Fruit fly (Drosophila melanogaster) Kc167 (cell line): Measurements from ENCODE around the gene CG32647.
A peak's percentile ranks its signal among the peaks of the same experiment; 100 is the strongest.

Source experiments
- Myc ChIP-seq: fragments of >200 bp; optimal IDR thresholded peaks from 2 replicates; lab custom pipeline; 2017; ENCODE audit warnings: missing external identifiers
- h ChIP-seq: fragments of >200 bp; optimal IDR thresholded peaks from 3 replicates; lab custom pipeline; 2018; ENCODE audit warnings: missing external identifiers
- insv ChIP-seq: fragments of >200 bp; optimal IDR thresholded peaks from 3 replicates; lab custom pipeline; 2018; ENCODE audit warnings: missing external identifiers
- psq ChIP-seq: fragments of >200 bp; optimal IDR thresholded peaks from 2 replicates; lab custom pipeline; 2017; ENCODE audit warnings: missing external identifiers
- ttk ChIP-seq: sonication (Bioruptor generic); optimal IDR thresholded peaks from 2 replicates; lab custom pipeline; 2017; ENCODE audit warnings: missing external identifiers

dm6 chrX:12739047-12739446 is 45.7 kb downstream of the CG32647 start:
- TF ChIP-seq insv (lab: Kevin White, UChicago) (no peak), h (lab: Kevin White, UChicago) (no peak), ttk (no peak), psq (lab: Kevin White, UChicago) (peak; percentile 71), Myc (no peak)
